Worm (Caenorhabditis elegans) whole organism, L4 larva: ENCODE measurements around the gene F59B2.9.

Source experiments
- F49E8.2 ChIP-seq: sonication (generic microtip); optimal IDR thresholded peaks from 2 replicates; lab custom pipeline; 2016; ENCODE audit warnings: missing compliant biosample characterization, mild to moderate bottlenecking, missing genetic modification characterization, borderline replicate concordance
- R02D3.7 ChIP-seq: fragments of 150-350 bp; sonication (generic microtip); optimal IDR thresholded peaks from 3 replicates; lab custom pipeline; 2014; ENCODE audit warnings: missing biosample characterization, missing genetic modification characterization
- ama-1 ChIP-seq: fragments of 150-350 bp; optimal IDR thresholded peaks from 2 replicates; lab custom pipeline; 2014; ENCODE audit warnings: inconsistent platforms, mixed read lengths
- ceh-28 ChIP-seq: fragments of 150-350 bp; optimal IDR thresholded peaks from 2 replicates; lab custom pipeline; 2014; ENCODE audit warnings: missing biosample characterization, missing genetic modification reagents, missing genetic modification characterization
- lin-15B ChIP-seq: fragments of 150-350 bp; sonication (generic microtip); optimal IDR thresholded peaks from 3 replicates; lab custom pipeline; 2014; ENCODE audit warnings: missing biosample characterization, missing genetic modification characterization
- tra-1 ChIP-seq: fragments of 200-800 bp; sonication (Bioruptor generic); IDR thresholded peaks from 2 replicates; pipeline ENCODE4 v1.3.6; 2022; ENCODE audit warnings: missing genetic modification reagents, missing genetic modification characterization, missing compliant biosample characterization

DNA sequence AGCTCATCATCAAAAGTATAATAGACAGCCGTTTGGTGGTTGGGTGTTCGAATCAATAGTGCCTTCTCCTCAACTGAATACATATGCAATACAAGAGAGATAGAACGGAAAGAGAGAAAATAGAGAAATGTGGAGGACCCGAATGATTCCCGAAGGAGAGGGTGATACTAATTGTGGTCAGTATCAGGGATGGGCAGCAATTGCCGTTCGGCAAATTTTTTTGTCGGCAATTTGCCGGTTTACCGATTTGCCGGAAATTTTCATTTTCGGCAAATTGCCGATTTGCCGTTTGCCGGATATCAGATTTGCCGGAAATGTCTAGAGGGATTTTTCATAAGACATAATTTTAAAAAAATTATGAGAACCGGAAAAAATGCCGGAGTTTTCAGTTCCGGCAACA is at the start of gene F59B2.9:
- no peak for TF ChIP-seq ceh-28
- TF ChIP-seq R02D3.7 (tag; lab: Kevin White, UChicago), result no peak
- TF ChIP-seq lin-15B (tag; lab: Kevin White, UChicago), result no peak
- no peak for TF ChIP-seq tra-1 (GFP tag; lab: Robert Waterston, UW)
- TF ChIP-seq F49E8.2 (tag; lab: Kevin White, UChicago), result no peak
- no peak for TF ChIP-seq ama-1
